Fruit fly (Drosophila melanogaster): Measurements from ENCODE around the gene Daxx.

The Daxx gene

DNA sequence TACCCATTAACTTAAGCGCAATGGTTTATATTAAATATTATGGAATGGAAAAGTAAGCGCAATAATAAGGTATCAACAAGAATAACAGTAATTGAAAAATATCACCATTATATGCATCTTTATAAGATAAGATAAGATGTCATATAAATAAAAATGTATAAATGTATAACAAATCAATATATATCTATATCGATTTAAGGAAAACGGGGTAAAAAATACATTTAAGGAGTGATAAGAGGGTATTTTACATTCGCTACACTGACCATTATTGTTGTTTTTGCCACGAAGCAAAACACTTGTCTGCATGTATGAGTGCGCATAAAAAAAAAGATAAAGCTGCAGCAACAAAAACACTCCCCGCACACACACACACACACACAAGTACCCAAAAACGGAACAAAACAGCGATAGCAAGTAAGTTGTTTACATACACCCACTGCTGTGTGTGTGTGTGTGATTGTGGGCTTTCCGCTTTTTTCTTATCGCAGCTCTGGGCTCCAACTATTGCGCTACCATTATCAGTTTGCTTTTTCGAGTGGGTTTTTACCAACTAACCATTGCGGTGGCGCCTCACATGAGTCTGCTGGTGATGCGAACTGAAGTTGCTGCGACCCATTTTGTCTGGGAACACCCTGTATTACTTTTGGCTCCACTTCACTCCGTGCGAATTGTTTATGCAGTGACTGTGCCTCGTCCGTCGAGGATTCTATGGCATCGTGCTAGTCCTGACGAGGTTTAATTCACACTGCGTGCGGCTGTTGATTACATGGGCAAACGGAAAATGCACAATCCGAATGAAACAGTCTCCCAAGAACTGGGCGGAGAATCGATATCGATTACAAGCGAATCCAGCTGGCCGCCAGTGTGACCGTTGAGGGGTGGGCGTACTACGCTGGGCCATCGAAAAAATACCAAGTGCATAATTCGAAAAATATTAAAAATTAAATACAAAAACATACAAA lies 7.4 kb upstream of the Daxx start, which contains the start of gene mmy (continued):
- TF ChIP-seq chm (GFP tag; IDR thresholded peaks at IDR 0.05) (peak; percentile 72), bab2 (GFP tag; optimal IDR thresholded peaks at IDR 0.05) (no peak), az2 (GFP tag; optimal IDR thresholded peaks at IDR 0.05) (peak; percentile 43), Sry-δ (GFP tag; optimal IDR thresholded peaks at IDR 0.05) (peak; percentile 35), CG10431 (GFP tag; optimal IDR thresholded peaks at IDR 0.05) (peak; percentile 19), run (tag; optimal IDR thresholded peaks at IDR 0.05) (peak; percentile 11), hth (optimal IDR thresholded peaks at IDR 0.05) (no peak), Elba2 (GFP tag; optimal IDR thresholded peaks at IDR 0.05) (peak; percentile 32), CG7963 (GFP tag; IDR thresholded peaks at IDR 0.05; ENCODE audit: partially characterized antibody) (no peak), Nf-YA (GFP tag; IDR thresholded peaks at IDR 0.05) (no peak), CG4820 (GFP tag; optimal IDR thresholded peaks at IDR 0.05) (no peak), CG8359 (GFP tag; optimal IDR thresholded peaks at IDR 0.05; ENCODE audit: borderline replicate concordance) (no peak), slou (GFP tag; optimal IDR thresholded peaks at IDR 0.05) (no peak), Dref (GFP tag; IDR thresholded peaks at IDR 0.05) (peak; percentile 76), HHEX (GFP tag; optimal IDR thresholded peaks at IDR 0.05) (peak; percentile 8), CG31365 (tag; optimal IDR thresholded peaks at IDR 0.05) (no peak), inv (GFP tag; IDR thresholded peaks at IDR 0.05; ENCODE audit: partially characterized antibody) (no peak), prd (optimal IDR thresholded peaks at IDR 0.05) (no peak), prd (GFP tag; IDR thresholded peaks at IDR 0.05) (peak; percentile 26; the same call in 1 of the 3 replicates), dimm (GFP tag; IDR thresholded peaks at IDR 0.05) (no peak), onecut (GFP tag; IDR thresholded peaks at IDR 0.05) (peak; percentile 94), D (optimal IDR thresholded peaks at IDR 0.05) (peak; percentile 94), D (GFP tag; optimal IDR thresholded peaks at IDR 0.05) (peak; percentile 16), B-H2 (GFP tag; optimal IDR thresholded peaks at IDR 0.05) (peak; percentile 35), CG12391 (tag; optimal IDR thresholded peaks at IDR 0.05) (peak; percentile 67), CG11695 (GFP tag; IDR thresholded peaks at IDR 0.05) (peak; percentile 52; the same call in 2 of the 3 replicates), CG14965 (GFP tag; optimal IDR thresholded peaks at IDR 0.05; ENCODE audit: borderline replicate concordance) (no peak), ham (GFP tag; IDR thresholded peaks at IDR 0.05) (no peak), Hey (tag; optimal IDR thresholded peaks at IDR 0.05) (no peak), cwo (GFP tag; optimal IDR thresholded peaks at IDR 0.05) (peak; percentile 26), sug (tag; optimal IDR thresholded peaks at IDR 0.05) (peak; percentile 66), tup (GFP tag; optimal IDR thresholded peaks at IDR 0.05) (no peak), CrebB (tag; optimal IDR thresholded peaks at IDR 0.05) (peak; percentile 12), CG6175 (GFP tag; IDR thresholded peaks at IDR 0.05) (peak; percentile 92), CG9437 (GFP tag; optimal IDR thresholded peaks at IDR 0.05) (peak; percentile 38), Dip2 (GFP tag; IDR thresholded peaks at IDR 0.05) (no peak), CG2889 (GFP tag; IDR thresholded peaks at IDR 0.05) (no peak), lilli (GFP tag; optimal IDR thresholded peaks at IDR 0.05) (peak; percentile 15), gt (GFP tag; IDR thresholded peaks at IDR 0.05) (no peak), Poxn (GFP tag; IDR thresholded peaks at IDR 0.05) (no peak), CG13775 (GFP tag; optimal IDR thresholded peaks at IDR 0.05) (no peak), disco-r (GFP tag; optimal IDR thresholded peaks at IDR 0.05) (no peak), CG7556 (GFP tag; optimal IDR thresholded peaks at IDR 0.05) (peak; percentile 58), Dad (GFP tag; optimal IDR thresholded peaks at IDR 0.05) (peak; percentile 59), CG34376 (GFP tag; optimal IDR thresholded peaks at IDR 0.05) (peak; percentile 98), cad (GFP tag; optimal IDR thresholded peaks at IDR 0.05) (no peak), CG2712 (tag; optimal IDR thresholded peaks at IDR 0.05) (peak; percentile 74), CG9797 (GFP tag; optimal IDR thresholded peaks at IDR 0.05) (peak; percentile 86), lmd (GFP tag; IDR thresholded peaks at IDR 0.05) (peak; percentile 49), CG12236 (GFP tag; optimal IDR thresholded peaks at IDR 0.05) (no peak)

Measured in whole organism, embryonic.